Worm (Caenorhabditis elegans) whole organism, L4/young adult: ENCODE data around the gene hlh-30.

Experiments used
- W03F9.2 ChIP-seq: fragments of 150-350 bp; optimal IDR thresholded peaks from 2 replicates; lab custom pipeline; 2014; ENCODE audit warnings: missing biosample characterization, missing genetic modification characterization
- him-1 ChIP-seq: sonication (generic microtip); optimal IDR thresholded peaks from 2 replicates; lab custom pipeline; 2016; ENCODE audit warnings: missing genotype, missing genetic modification reagents, missing genetic modification characterization, missing compliant biosample characterization

DNA sequence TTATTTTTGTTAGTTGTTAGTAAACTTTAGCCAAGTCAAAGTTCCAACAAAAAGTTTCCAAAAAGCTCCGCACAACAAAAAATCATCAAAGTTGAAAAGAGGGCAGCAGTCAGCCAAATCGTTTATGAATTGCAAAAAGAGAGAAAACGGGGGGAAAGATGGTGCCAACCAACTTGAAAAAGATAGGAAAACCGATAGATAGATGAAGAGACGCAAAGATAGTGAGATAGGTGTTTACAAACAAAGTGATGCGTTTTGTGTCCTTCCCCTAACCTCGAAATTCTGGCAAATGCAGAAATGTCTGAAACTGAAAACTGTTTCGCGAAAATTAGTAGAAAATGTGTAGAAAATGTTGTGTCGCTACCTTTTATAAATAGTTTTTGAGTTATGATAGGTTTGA lies 1.3 kb downstream of the hlh-30 start:
- TF ChIP-seq W03F9.2 (tag; lab: Kevin White, UChicago): no peak
- TF ChIP-seq him-1 (tag; lab: Kevin White, UChicago): no peak
